Fruit fly (Drosophila melanogaster) whole organism, wandering third instar larva: ENCODE measurements around the gene CG32984.

Experiments
- Abd-B ChIP-seq: fragments of >200 bp; optimal IDR thresholded peaks from 2 replicates; lab custom pipeline; 2017; ENCODE audit warnings: missing biosample characterization, missing genetic modification characterization
- CG32264 ChIP-seq: fragments of 200-800 bp; sonication (Bioruptor generic); optimal IDR thresholded peaks from 2 replicates; lab custom pipeline; 2016; ENCODE audit warnings: missing biosample characterization, missing genetic modification characterization
- CG9705 ChIP-seq: fragments of 200-800 bp; sonication (Bioruptor generic); optimal IDR thresholded peaks from 2 replicates; lab custom pipeline; 2018; ENCODE audit warnings: missing biosample characterization, mild to moderate bottlenecking, missing genetic modification characterization
- CrebA ChIP-seq: fragments of 200-800 bp; sonication (Bioruptor generic); optimal IDR thresholded peaks from 2 replicates; lab custom pipeline; 2016; ENCODE audit warnings: missing biosample characterization, mild to moderate bottlenecking, missing genetic modification characterization, borderline replicate concordance
- Dif ChIP-seq: fragments of 200-275, 200-300 bp; sonication (Bioruptor generic); optimal IDR thresholded peaks from 2 replicates; lab custom pipeline; 2018; ENCODE audit warnings: missing biosample characterization, missing genetic modification characterization; ENCODE audit not compliant: partially characterized antibody
- HLH106 ChIP-seq: fragments of 200-800 bp; optimal IDR thresholded peaks from 3 replicates; lab custom pipeline; 2019; ENCODE audit warnings: missing biosample characterization, mild to moderate bottlenecking, missing genetic modification characterization, moderate library complexity
- Hnf4 ChIP-seq: fragments of 200-800 bp; sonication (Bioruptor generic); optimal IDR thresholded peaks from 2 replicates; lab custom pipeline; 2016; ENCODE audit warnings: missing biosample characterization, mild to moderate bottlenecking, missing genetic modification characterization
- Hr78 ChIP-seq: fragments of >200 bp; optimal IDR thresholded peaks from 2 replicates; lab custom pipeline; 2017; ENCODE audit warnings: missing biosample characterization, missing genetic modification characterization
- Hr83 ChIP-seq: fragments of 200-300 bp; sonication (Bioruptor generic); optimal IDR thresholded peaks from 2 replicates; lab custom pipeline; 2016; ENCODE audit warnings: missing biosample characterization, mild to moderate bottlenecking, missing genetic modification characterization, moderate library complexity; ENCODE audit not compliant: poor library complexity, severe bottlenecking
- Jra ChIP-seq: sonication (Bioruptor generic); optimal IDR thresholded peaks from 2 replicates; lab custom pipeline; 2016; ENCODE audit warnings: missing biosample characterization, missing genetic modification characterization
- N ChIP-seq: fragments of >200 bp; optimal IDR thresholded peaks from 2 replicates; lab custom pipeline; 2018; ENCODE audit warnings: missing biosample characterization, missing external identifiers, missing genetic modification characterization
- OdsH ChIP-seq: fragments of 200-800 bp; sonication (Bioruptor generic); optimal IDR thresholded peaks from 2 replicates; lab custom pipeline; 2016; ENCODE audit warnings: missing biosample characterization, mild to moderate bottlenecking, missing genetic modification characterization
- Rel ChIP-seq, 2 experiments: fragments of 200-800 bp; sonication (Bioruptor generic) in 1 of 2; optimal IDR thresholded peaks; 2 replicates in 1 of 2; 3 replicates in 1 of 2; lab custom pipeline; 2016 to 2019; ENCODE audit warnings: mild to moderate bottlenecking in 2 of 2, missing biosample characterization in 2 of 2, missing genetic modification characterization in 2 of 2, moderate library complexity in 1 of 2
- Sp1 ChIP-seq: fragments of 200-800 bp; sonication (Bioruptor generic); optimal IDR thresholded peaks from 3 replicates; lab custom pipeline; 2019; ENCODE audit warnings: missing biosample characterization, mild to moderate bottlenecking, missing genetic modification characterization, moderate library complexity
- Vsx2 ChIP-seq: fragments of 200-300, 225-300 bp; sonication (Bioruptor generic); optimal IDR thresholded peaks from 2 replicates; lab custom pipeline; 2018; ENCODE audit warnings: missing biosample characterization, missing genetic modification characterization; ENCODE audit not compliant: partially characterized antibody
- br ChIP-seq: fragments of 200-800 bp; sonication (Bioruptor generic); optimal IDR thresholded peaks from 2 replicates; lab custom pipeline; 2016; ENCODE audit warnings: missing biosample characterization, missing genetic modification characterization
- brk ChIP-seq: fragments of 200-800 bp; sonication (Bioruptor generic); optimal IDR thresholded peaks from 2 replicates; lab custom pipeline; 2016; ENCODE audit warnings: missing biosample characterization, mild to moderate bottlenecking, missing genetic modification characterization
- dl ChIP-seq, 2 experiments: fragments of 175-275, 200-275 bp in 1 of 2; fragments of 200-275 bp in 1 of 2; sonication (Bioruptor generic); optimal IDR thresholded peaks; lab custom pipeline; 2018; ENCODE audit warnings: mild to moderate bottlenecking in 2 of 2, missing biosample characterization in 2 of 2, missing genetic modification characterization in 2 of 2, moderate library complexity in 2 of 2; ENCODE audit not compliant: partially characterized antibody in 2 of 2, insufficient read depth in 1 of 2
- dsf ChIP-seq: sonication (Bioruptor generic); optimal IDR thresholded peaks from 2 replicates; lab custom pipeline; 2016; ENCODE audit warnings: missing biosample characterization, missing genetic modification characterization, borderline replicate concordance
- ey ChIP-seq: fragments of 200-800 bp; sonication (Bioruptor generic); optimal IDR thresholded peaks from 2 replicates; lab custom pipeline; 2016; ENCODE audit warnings: missing biosample characterization, missing genetic modification characterization
- foxo ChIP-seq, 2 experiments: fragments of 200-800 bp; sonication (Bioruptor generic); optimal IDR thresholded peaks; 2 replicates in 1 of 2; 3 replicates in 1 of 2; lab custom pipeline; 2016 to 2017; ENCODE audit warnings: missing biosample characterization in 2 of 2, missing genetic modification characterization in 2 of 2
- fru ChIP-seq: fragments of 200-800 bp; sonication (Bioruptor generic); optimal IDR thresholded peaks from 3 replicates; lab custom pipeline; 2016; ENCODE audit warnings: missing biosample characterization, mild to moderate bottlenecking, missing genetic modification characterization
- h ChIP-seq: fragments of 200-800 bp; sonication (Bioruptor generic); optimal IDR thresholded peaks from 3 replicates; lab custom pipeline; 2016; ENCODE audit warnings: missing biosample characterization, mild to moderate bottlenecking, missing genetic modification characterization
- jim ChIP-seq: fragments of 175-275, 200-325 bp; sonication (Bioruptor generic); optimal IDR thresholded peaks from 2 replicates; lab custom pipeline; 2016; ENCODE audit warnings: missing biosample characterization, mild to moderate bottlenecking, missing genetic modification characterization
- psq ChIP-seq: fragments of 200-800 bp; sonication (Bioruptor generic); optimal IDR thresholded peaks from 3 replicates; lab custom pipeline; 2017; ENCODE audit warnings: missing biosample characterization, mild to moderate bottlenecking, missing genetic modification characterization, moderate library complexity
- rgr ChIP-seq: fragments of 200-800 bp; sonication (Bioruptor generic); optimal IDR thresholded peaks from 3 replicates; lab custom pipeline; 2016; ENCODE audit warnings: missing biosample characterization, mild to moderate bottlenecking, missing genetic modification characterization
- tai ChIP-seq: sonication (Bioruptor generic); optimal IDR thresholded peaks from 2 replicates; lab custom pipeline; 2016; ENCODE audit warnings: missing biosample characterization, missing genetic modification characterization
- usp ChIP-seq: fragments of >200 bp; optimal IDR thresholded peaks from 2 replicates; lab custom pipeline; 2017; ENCODE audit warnings: missing biosample characterization, missing genetic modification characterization
- woc ChIP-seq: sonication (Bioruptor generic); optimal IDR thresholded peaks from 2 replicates; lab custom pipeline; 2016; ENCODE audit warnings: missing biosample characterization, mild to moderate bottlenecking, missing genetic modification characterization

Gene CG32984

dm6 chr2L:8952194-8953037 is 12.3 kb upstream of the CG32984 start:
- TF ChIP-seq br (GFP tag; lab: Kevin White, UChicago) (peak; percentile 68), h (GFP tag; lab: Kevin White, UChicago) (peak; percentile 75), ey (peak; percentile 70), Hnf4 (peak; percentile 4), dsf (GFP tag; lab: Kevin White, UChicago) (no peak), fru (GFP tag; lab: Kevin White, UChicago) (peak; percentile 71), Vsx2 (GFP tag; lab: Kevin White, UChicago) (peak; percentile 49), Jra (GFP tag; lab: Kevin White, UChicago) (no peak), Hr83 (GFP tag; lab: Kevin White, UChicago) (no peak), Dif (GFP tag; lab: Kevin White, UChicago) (peak; percentile 81), Rel (GFP tag; optimal IDR thresholded peaks at IDR 0.05; lab: Kevin White, UChicago) (no peak), Rel (tag; optimal IDR thresholded peaks at IDR 0.05; lab: Kevin White, UChicago) (no peak), foxo (GFP tag; optimal IDR thresholded peaks at IDR 0.05; lab: Kevin White, UChicago) (peak in 1 of 2 experiments; percentile 76), Abd-B (GFP tag; lab: Kevin White, UChicago) (no peak), CG9705 (GFP tag; lab: Kevin White, UChicago) (no peak), rgr (GFP tag; lab: Kevin White, UChicago) (peak; percentile 74), tai (GFP tag; lab: Kevin White, UChicago) (peak; percentile 25), psq (GFP tag; lab: Kevin White, UChicago) (peak; percentile 48), OdsH (GFP tag; lab: Kevin White, UChicago) (peak; percentile 67), CrebA (GFP tag; lab: Kevin White, UChicago) (peak; percentile 79), HLH106 (tag; lab: Kevin White, UChicago) (peak; percentile 45), Sp1 (GFP tag; lab: Kevin White, UChicago) (peak; percentile 68), CG32264 (GFP tag; lab: Kevin White, UChicago) (no peak), woc (peak; percentile 48), Hr78 (no peak), brk (GFP tag; lab: Kevin White, UChicago) (no peak)

- TF ChIP-seq psq (GFP tag; lab: Kevin White, UChicago) = no peak
- TF ChIP-seq woc = no peak
- TF ChIP-seq usp = no peak
- no peak for TF ChIP-seq Jra (GFP tag; lab: Kevin White, UChicago)
- no peak for TF ChIP-seq Hr83 (GFP tag; lab: Kevin White, UChicago)
Measured at dm6 chr2L:8955597-8956335, 9.0 kb upstream of the CG32984 start.

dm6 chr2L:8956336-8956726 is 8.4 kb upstream of the CG32984 start:
- TF ChIP-seq dl (GFP tag; optimal IDR thresholded peaks at IDR 0.05; lab: Kevin White, UChicago; ENCODE audit: insufficient read depth in 1 of 2, partially characterized antibody in 2 of 2) (no peak), psq (GFP tag; lab: Kevin White, UChicago) (no peak), Rel (GFP tag; optimal IDR thresholded peaks at IDR 0.05; lab: Kevin White, UChicago) (no peak), Rel (tag; optimal IDR thresholded peaks at IDR 0.05; lab: Kevin White, UChicago) (peak; percentile 16), jim (GFP tag; lab: Kevin White, UChicago) (no peak), N (GFP tag; lab: Kevin White, UChicago) (no peak), CrebA (GFP tag; lab: Kevin White, UChicago) (no peak), Dif (GFP tag; lab: Kevin White, UChicago) (no peak), dsf (GFP tag; lab: Kevin White, UChicago) (no peak)
- TF ChIP-seq, all 38 proteins: peak for 1
